Fruit fly (Drosophila melanogaster) whole organism, pupa: ENCODE results near the gene CG9205.

Experiments
- CG10348 ChIP-seq: fragments of 200-800 bp; sonication (Bioruptor generic); IDR thresholded peaks from 2 replicates; pipeline ENCODE4 v1.3.6; 2022; ENCODE audit warnings: missing biosample characterization, missing genetic modification characterization
- CG12605 ChIP-seq: fragments of 200-800 bp; sonication (Bioruptor generic); IDR thresholded peaks from 2 replicates; pipeline ENCODE4 v1.3.6; 2022; ENCODE audit warnings: missing biosample characterization, missing genetic modification characterization
- CG13204 ChIP-seq: fragments of 200-800 bp; sonication (Bioruptor generic); optimal IDR thresholded peaks from 2 replicates; lab custom pipeline; 2018; ENCODE audit warnings: missing biosample characterization, mild to moderate bottlenecking, missing genetic modification characterization, moderate library complexity
- CG14655 ChIP-seq: fragments of 200-800 bp; sonication (Bioruptor generic); optimal IDR thresholded peaks from 3 replicates; lab custom pipeline; 2017; ENCODE audit warnings: mild to moderate bottlenecking, missing biosample characterization, missing genetic modification reagents, missing genetic modification characterization
- CG15710 ChIP-seq: fragments of 200-800 bp; sonication (Bioruptor generic); optimal IDR thresholded peaks from 2 replicates; lab custom pipeline; 2018; ENCODE audit warnings: missing biosample characterization, mild to moderate bottlenecking, missing genetic modification characterization, moderate library complexity
- CG17806 ChIP-seq: fragments of 200-800 bp; sonication (Bioruptor generic); optimal IDR thresholded peaks from 2 replicates; lab custom pipeline; 2018; ENCODE audit warnings: missing biosample characterization, mild to moderate bottlenecking, missing genetic modification characterization, moderate library complexity
- CG32121 ChIP-seq: fragments of 200-800 bp; sonication (Bioruptor generic); IDR thresholded peaks from 2 replicates; pipeline ENCODE4 v1.3.6; 2022; ENCODE audit warnings: missing biosample characterization, missing genetic modification characterization
- CG34367 ChIP-seq: fragments of 200-800 bp; sonication (Bioruptor generic); optimal IDR thresholded peaks from 2 replicates; lab custom pipeline; 2018; ENCODE audit warnings: missing biosample characterization, mild to moderate bottlenecking, missing genetic modification characterization
- CG4496 ChIP-seq: fragments of 200-800 bp; sonication (Bioruptor generic); IDR thresholded peaks from 3 replicates; pipeline ENCODE4 v1.3.6; 2022; ENCODE audit warnings: missing biosample characterization, missing genetic modification characterization
- CG8159 ChIP-seq: fragments of 200-800 bp; sonication (Bioruptor generic); optimal IDR thresholded peaks from 3 replicates; lab custom pipeline; 2018; ENCODE audit warnings: missing biosample characterization, mild to moderate bottlenecking, missing genetic modification characterization, moderate library complexity
- CG8301 ChIP-seq: fragments of 200-800 bp; sonication (Bioruptor generic); optimal IDR thresholded peaks from 2 replicates; lab custom pipeline; 2018; ENCODE audit warnings: missing biosample characterization, mild to moderate bottlenecking, missing genetic modification characterization
- CG9948 ChIP-seq: fragments of 200-800 bp; sonication (Bioruptor generic); optimal IDR thresholded peaks from 2 replicates; lab custom pipeline; 2018; ENCODE audit warnings: missing biosample characterization, mild to moderate bottlenecking, missing genetic modification characterization, moderate library complexity
- D1 ChIP-seq: fragments of 200-800 bp; sonication (Bioruptor generic); optimal IDR thresholded peaks from 2 replicates; lab custom pipeline; 2018; ENCODE audit warnings: missing biosample characterization, mild to moderate bottlenecking, missing genetic modification characterization, moderate library complexity
- EcR ChIP-seq: fragments of 200-800 bp; sonication (Bioruptor generic); optimal IDR thresholded peaks from 3 replicates; lab custom pipeline; 2019; ENCODE audit warnings: missing biosample characterization, missing genetic modification characterization, mild to moderate bottlenecking, moderate library complexity, missing genetic modification reagents
- Ets98B ChIP-seq: fragments of 200-800 bp; sonication (Bioruptor generic); IDR thresholded peaks from 2 replicates; pipeline ENCODE4 v1.3.6; 2022; ENCODE audit warnings: missing biosample characterization, missing genetic modification characterization
- Pif1A ChIP-seq: fragments of 200-800 bp; sonication (Bioruptor generic); optimal IDR thresholded peaks from 3 replicates; lab custom pipeline; 2016; ENCODE audit warnings: missing biosample characterization, missing genetic modification characterization
- Pif1B ChIP-seq: fragments of 200-800 bp; sonication (Bioruptor generic); optimal IDR thresholded peaks from 3 replicates; lab custom pipeline; 2016; ENCODE audit warnings: missing biosample characterization, missing genetic modification characterization
- Snoo ChIP-seq: fragments of 200-800 bp; sonication (Bioruptor generic); optimal IDR thresholded peaks from 3 replicates; lab custom pipeline; 2017; ENCODE audit warnings: missing biosample characterization, mild to moderate bottlenecking, missing genetic modification characterization, inconsistent platforms
- fd96Ca ChIP-seq: fragments of 200-800 bp; sonication (Bioruptor generic); IDR thresholded peaks from 3 replicates; pipeline ENCODE4 v1.3.6; 2022; ENCODE audit warnings: missing biosample characterization, missing genetic modification characterization
- gl ChIP-seq: fragments of 200-800 bp; sonication (Bioruptor generic); optimal IDR thresholded peaks from 2 replicates; lab custom pipeline; 2018; ENCODE audit warnings: missing biosample characterization, mild to moderate bottlenecking, missing genetic modification characterization
- rn ChIP-seq: fragments of 200-800 bp; sonication (Bioruptor generic); IDR thresholded peaks from 2 replicates; pipeline ENCODE4 v1.3.6; 2022; ENCODE audit warnings: missing biosample characterization, missing genetic modification characterization

The CG9205 gene

dm6 chr3L:1029610-1030284 lies 4.8 kb upstream of the CG9205 start:
- TF ChIP-seq CG10348 (GFP tag; lab: Robert Waterston, UW) (peak; percentile 31; the same call in 1 of the 2 replicates), gl (tag; lab: Kevin White, UChicago) (no peak), Snoo (tag; lab: Kevin White, UChicago) (no peak), CG34367 (no peak), CG8159 (peak; percentile 20), rn (GFP tag; lab: Robert Waterston, UW) (no peak; the same call in 1 of the 2 replicates), CG8301 (tag; lab: Kevin White, UChicago) (peak; percentile 71), CG15710 (tag; lab: Kevin White, UChicago) (peak; percentile 7), CG13204 (GFP tag; lab: Kevin White, UChicago) (no peak), CG12605 (GFP tag; lab: Robert Waterston, UW) (peak; percentile 58), Pif1B (GFP tag; lab: Kevin White, UChicago) (no peak), Ets98B (GFP tag; lab: Robert Waterston, UW) (peak; percentile 72), EcR (no peak), CG9948 (tag; lab: Kevin White, UChicago) (no peak), CG14655 (no peak), CG32121 (GFP tag; lab: Robert Waterston, UW) (peak; percentile 53; the same call in 1 of the 2 replicates), D1 (tag; lab: Kevin White, UChicago) (no peak), CG4496 (GFP tag; lab: Robert Waterston, UW) (peak; percentile 53; the same call in 2 of the 3 replicates), Pif1A (GFP tag; lab: Kevin White, UChicago) (no peak), CG17806 (tag; lab: Kevin White, UChicago) (no peak), fd96Ca (GFP tag; lab: Robert Waterston, UW) (0 out of 3 replicates have a peak, but pooled peaks have one; percentile 64)

- 0 out of 2 replicates have a peak, but pooled peaks have one; percentile 14 for TF ChIP-seq CG10348 (GFP tag; lab: Robert Waterston, UW)
- peak; percentile 49; the same call in 1 of the 2 replicates for TF ChIP-seq CG12605 (GFP tag; lab: Robert Waterston, UW)
- peak; percentile 78 for TF ChIP-seq CG32121 (GFP tag; lab: Robert Waterston, UW)
- TF ChIP-seq rn (GFP tag; lab: Robert Waterston, UW) = peak; percentile 29; the same call in 1 of the 2 replicates
- TF ChIP-seq fd96Ca (GFP tag; lab: Robert Waterston, UW) = peak; percentile 62; the same call in 2 of the 3 replicates
- TF ChIP-seq CG17806 (tag; lab: Kevin White, UChicago) = peak; percentile 16
- no peak for TF ChIP-seq D1 (tag; lab: Kevin White, UChicago)
- peak; percentile 22 for TF ChIP-seq CG8301 (tag; lab: Kevin White, UChicago)
- no peak for TF ChIP-seq EcR
- peak; percentile 45 for TF ChIP-seq gl (tag; lab: Kevin White, UChicago)
- TF ChIP-seq Pif1A (GFP tag; lab: Kevin White, UChicago) = peak; percentile 36
- TF ChIP-seq CG14655 = peak; percentile 40
- peak; percentile 43 for TF ChIP-seq CG8159
- TF ChIP-seq Snoo (tag; lab: Kevin White, UChicago) = peak; percentile 44
- peak; percentile 13 for TF ChIP-seq CG13204 (GFP tag; lab: Kevin White, UChicago)
- TF ChIP-seq CG4496 (GFP tag; lab: Robert Waterston, UW) = peak; percentile 47; the same call in 1 of the 3 replicates
- TF ChIP-seq Pif1B (GFP tag; lab: Kevin White, UChicago) = peak; percentile 45
- peak; percentile 12 for TF ChIP-seq CG34367
- TF ChIP-seq CG9948 (tag; lab: Kevin White, UChicago) = peak; percentile 33
- TF ChIP-seq Ets98B (GFP tag; lab: Robert Waterston, UW) = peak; percentile 63
- peak; percentile 41 for TF ChIP-seq CG15710 (tag; lab: Kevin White, UChicago)
- TF ChIP-seq, all 21 proteins: peak for 19
Measured at dm6 chr3L:1030908-1031545, 3.5 kb upstream of the CG9205 start.

dm6 chr3L:1031716-1032115 lies 2.8 kb upstream of the CG9205 start:
- no peak for TF ChIP-seq CG10348 (GFP tag; lab: Robert Waterston, UW)
- TF ChIP-seq CG15710 (tag; lab: Kevin White, UChicago) = peak; percentile 26
- peak; percentile 28 for TF ChIP-seq CG8301 (tag; lab: Kevin White, UChicago)
- peak; percentile 10 for TF ChIP-seq CG9948 (tag; lab: Kevin White, UChicago)
- TF ChIP-seq fd96Ca (GFP tag; lab: Robert Waterston, UW) = no peak
- no peak for TF ChIP-seq Pif1B (GFP tag; lab: Kevin White, UChicago)
- no peak for TF ChIP-seq D1 (tag; lab: Kevin White, UChicago)
- no peak for TF ChIP-seq rn (GFP tag; lab: Robert Waterston, UW)
- no peak for TF ChIP-seq CG4496 (GFP tag; lab: Robert Waterston, UW)
- no peak for TF ChIP-seq Pif1A (GFP tag; lab: Kevin White, UChicago)
- TF ChIP-seq Ets98B (GFP tag; lab: Robert Waterston, UW) = no peak
- no peak for TF ChIP-seq EcR
- no peak for TF ChIP-seq gl (tag; lab: Kevin White, UChicago)
- peak; percentile 33 for TF ChIP-seq CG8159
- TF ChIP-seq CG13204 (GFP tag; lab: Kevin White, UChicago) = no peak
- TF ChIP-seq Snoo (tag; lab: Kevin White, UChicago) = no peak
- no peak for TF ChIP-seq CG32121 (GFP tag; lab: Robert Waterston, UW)
- peak; percentile 19 for TF ChIP-seq CG14655
- no peak for TF ChIP-seq CG12605 (GFP tag; lab: Robert Waterston, UW)
- TF ChIP-seq CG17806 (tag; lab: Kevin White, UChicago) = peak; percentile 2
- no peak for TF ChIP-seq CG34367
- TF ChIP-seq, all 21 proteins: peak for 6

DNA sequence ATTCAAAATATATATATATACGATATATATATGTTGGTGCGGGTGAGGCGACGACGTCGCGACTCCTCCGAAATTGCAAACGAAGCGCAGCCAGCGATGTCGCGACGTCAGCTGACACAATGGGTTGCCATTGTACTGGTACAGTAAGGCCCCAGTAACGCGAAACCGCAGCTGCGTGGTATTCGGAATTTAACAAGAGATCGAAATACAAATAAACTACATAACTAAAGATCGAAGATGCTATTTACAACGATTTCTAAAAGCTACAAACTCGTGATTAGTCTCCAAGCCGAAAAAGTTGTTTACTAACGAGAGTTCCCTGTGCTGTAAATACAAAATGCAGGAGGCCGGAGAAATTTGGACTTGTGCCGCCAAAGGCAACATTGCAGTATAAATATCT lies 1.9 kb upstream of the CG9205 start:
- TF ChIP-seq CG9948 (tag; lab: Kevin White, UChicago) = peak; percentile 88
- peak; percentile 88 for TF ChIP-seq rn (GFP tag; lab: Robert Waterston, UW)
- TF ChIP-seq Pif1B (GFP tag; lab: Kevin White, UChicago) = peak; percentile 91
- peak; percentile 90 for TF ChIP-seq CG8301 (tag; lab: Kevin White, UChicago)
- peak; percentile 90 for TF ChIP-seq CG34367
- peak; percentile 83 for TF ChIP-seq CG13204 (GFP tag; lab: Kevin White, UChicago)
- peak; percentile 97 for TF ChIP-seq fd96Ca (GFP tag; lab: Robert Waterston, UW)
- peak; percentile 56 for TF ChIP-seq EcR
- peak; percentile 93 for TF ChIP-seq Pif1A (GFP tag; lab: Kevin White, UChicago)
- TF ChIP-seq CG12605 (GFP tag; lab: Robert Waterston, UW) = peak; percentile 92
- peak; percentile 91 for TF ChIP-seq CG14655
- TF ChIP-seq Snoo (tag; lab: Kevin White, UChicago) = peak; percentile 94
- peak; percentile 82 for TF ChIP-seq CG10348 (GFP tag; lab: Robert Waterston, UW)
- TF ChIP-seq CG15710 (tag; lab: Kevin White, UChicago) = peak; percentile 95
- TF ChIP-seq CG17806 (tag; lab: Kevin White, UChicago) = peak; percentile 90
- TF ChIP-seq gl (tag; lab: Kevin White, UChicago) = peak; percentile 87
- peak; percentile 97 for TF ChIP-seq CG4496 (GFP tag; lab: Robert Waterston, UW)
- peak; percentile 96 for TF ChIP-seq Ets98B (GFP tag; lab: Robert Waterston, UW)
- peak; percentile 93 for TF ChIP-seq CG8159
- TF ChIP-seq D1 (tag; lab: Kevin White, UChicago) = no peak
- peak; percentile 94 for TF ChIP-seq CG32121 (GFP tag; lab: Robert Waterston, UW)
